Worm (Caenorhabditis elegans) whole organism, L4 larva: ENCODE results near the gene atgl-1.
A peak's percentile ranks its signal among the peaks of the same experiment; 100 is the strongest.

Experiments used
- D1046.2 ChIP-seq: fragments of 200-800 bp; sonication (Bioruptor generic); IDR thresholded peaks from 2 replicates; pipeline ENCODE4 v1.3.6; 2022; ENCODE audit warnings: missing genetic modification characterization, missing compliant biosample characterization
- F26F4.8 ChIP-seq: fragments of 200-800 bp; sonication (Bioruptor generic); conservative IDR thresholded peaks from 2 replicates; pipeline ENCODE4 v1.3.6; 2022; ENCODE audit warnings: missing genetic modification characterization, missing compliant biosample characterization
- Y105C5A.15 ChIP-seq: fragments of 200-800 bp; sonication (Bioruptor generic); IDR thresholded peaks from 2 replicates; pipeline ENCODE4 v1.3.6; 2022; ENCODE audit warnings: missing genetic modification characterization, missing compliant biosample characterization
- aha-1 ChIP-seq: fragments of 150-350 bp; peaks from one replicate; lab custom pipeline; 2014; ENCODE audit warnings: missing biosample characterization, missing genetic modification characterization
- ama-1 ChIP-seq: fragments of 150-350 bp; optimal IDR thresholded peaks from 2 replicates; lab custom pipeline; 2014; ENCODE audit warnings: inconsistent platforms, mixed read lengths
- arid-1 ChIP-seq: fragments of 200-800 bp; sonication (Bioruptor generic); conservative IDR thresholded peaks from 2 replicates; pipeline ENCODE4 v1.3.6; 2022; ENCODE audit warnings: missing genetic modification reagents, missing genetic modification characterization, missing compliant biosample characterization
- attf-4 ChIP-seq: sonication (generic microtip); optimal IDR thresholded peaks from 3 replicates; lab custom pipeline; 2017; ENCODE audit warnings: missing biosample characterization, missing genetic modification characterization
- ceh-20 ChIP-seq: fragments of 200-800 bp; sonication (Bioruptor generic); IDR thresholded peaks from 2 replicates; pipeline ENCODE4 v1.3.6; 2022; ENCODE audit warnings: missing genetic modification reagents, missing genetic modification characterization, missing compliant biosample characterization
- ceh-44 ChIP-seq: fragments of 200-800 bp; sonication (Bioruptor generic); IDR thresholded peaks from 2 replicates; pipeline ENCODE4 v1.3.6; 2022; ENCODE audit warnings: missing genetic modification reagents, missing genetic modification characterization, missing compliant biosample characterization
- ces-1 ChIP-seq: fragments of 150-350 bp; sonication (generic microtip); optimal IDR thresholded peaks from 4 replicates; lab custom pipeline; 2014; ENCODE audit warnings: missing biosample characterization, missing genetic modification reagents, missing genetic modification characterization
- cey-2 ChIP-seq: sonication (generic microtip); optimal IDR thresholded peaks from 3 replicates; lab custom pipeline; 2017; ENCODE audit warnings: missing genetic modification characterization, mild to moderate bottlenecking, missing compliant biosample characterization, antibody characterized with exemption, borderline replicate concordance; ENCODE audit not compliant: insufficient read depth
- daf-12 ChIP-seq: fragments of 150-350 bp; optimal IDR thresholded peaks from 2 replicates; lab custom pipeline; 2014; ENCODE audit warnings: missing biosample characterization, missing genetic modification reagents, missing genetic modification characterization
- daf-19 ChIP-seq: fragments of 200-800 bp; sonication (Bioruptor generic); conservative IDR thresholded peaks from 2 replicates; pipeline ENCODE4 v1.3.6; 2022; ENCODE audit warnings: missing genetic modification characterization, missing compliant biosample characterization
- dmd-6 ChIP-seq: fragments of 200-800 bp; sonication (Bioruptor generic); IDR thresholded peaks from 2 replicates; pipeline ENCODE4 v1.3.6; 2022; ENCODE audit warnings: missing genetic modification reagents, missing genetic modification characterization, missing compliant biosample characterization
- duxl-1 ChIP-seq: sonication (generic microtip); optimal IDR thresholded peaks from 2 replicates; lab custom pipeline; 2016; ENCODE audit warnings: mild to moderate bottlenecking, missing genetic modification characterization, moderate library complexity, missing compliant biosample characterization; ENCODE audit not compliant: poor library complexity
- dve-1 ChIP-seq: sonication (generic microtip); optimal IDR thresholded peaks from 2 replicates; lab custom pipeline; 2017; ENCODE audit warnings: antibody characterized with exemption, mild to moderate bottlenecking, missing genetic modification characterization, missing compliant biosample characterization; ENCODE audit not compliant: insufficient read depth
- fkh-10 ChIP-seq: fragments of 150-350 bp; optimal IDR thresholded peaks from 2 replicates; lab custom pipeline; 2014; ENCODE audit warnings: missing biosample characterization, missing genetic modification reagents, missing genetic modification characterization
- hif-1 ChIP-seq, 2 experiments: sonication (generic microtip); optimal IDR thresholded peaks; 2 replicates each; lab custom pipeline; 2016 to 2017; ENCODE audit warnings: missing compliant biosample characterization in 2 of 2, missing genetic modification characterization in 2 of 2, missing genetic modification reagents in 2 of 2, missing genotype in 2 of 2, mild to moderate bottlenecking in 1 of 2
- hlh-11 ChIP-seq: fragments of 200-800 bp; sonication (Bioruptor generic); optimal IDR thresholded peaks from 2 replicates; lab custom pipeline; 2018; ENCODE audit warnings: mild to moderate bottlenecking, missing genetic modification characterization, missing compliant biosample characterization
- lin-1 ChIP-seq: fragments of 200-800 bp; sonication (Bioruptor generic); IDR thresholded peaks from 2 replicates; pipeline ENCODE4 v1.3.6; 2022; ENCODE audit warnings: missing genetic modification reagents, missing genetic modification characterization, missing compliant biosample characterization
- lin-13 ChIP-seq: fragments of 150-350 bp; optimal IDR thresholded peaks from 2 replicates; lab custom pipeline; 2014; ENCODE audit warnings: missing biosample characterization, missing genetic modification reagents, missing genetic modification characterization
- madf-9 ChIP-seq: fragments of 200-800 bp; sonication (Bioruptor generic); conservative IDR thresholded peaks from 2 replicates; pipeline ENCODE4 v1.3.6; 2022; ENCODE audit warnings: missing genetic modification reagents, missing genetic modification characterization, missing compliant biosample characterization
- mdl-1 ChIP-seq, 2 experiments: fragments of 150-350 bp in 1 of 2; sonication (generic microtip) in 1 of 2; optimal IDR thresholded peaks; 2 replicates each; lab custom pipeline; 2014 to 2017; ENCODE audit warnings: missing biosample characterization in 2 of 2, missing genetic modification characterization in 2 of 2
- mep-1 ChIP-seq: fragments of 150-350 bp; sonication (generic microtip); optimal IDR thresholded peaks from 3 replicates; lab custom pipeline; 2014; ENCODE audit warnings: missing biosample characterization, missing genetic modification characterization
- mes-2 ChIP-seq: sonication (generic microtip); optimal IDR thresholded peaks from 2 replicates; lab custom pipeline; 2016; ENCODE audit warnings: missing genotype, mild to moderate bottlenecking, missing genetic modification characterization, missing compliant biosample characterization; ENCODE audit not compliant: poor library complexity, severe bottlenecking
- nhr-11 ChIP-seq: fragments of 150-350 bp; optimal IDR thresholded peaks from 2 replicates; lab custom pipeline; 2014; ENCODE audit warnings: missing biosample characterization, missing genetic modification characterization
- nhr-237 ChIP-seq: sonication (generic microtip); optimal IDR thresholded peaks from 2 replicates; lab custom pipeline; 2017; ENCODE audit warnings: missing biosample characterization, missing genetic modification characterization
- nhr-28 ChIP-seq: fragments of 150-350 bp; optimal IDR thresholded peaks from 2 replicates; lab custom pipeline; 2014; ENCODE audit warnings: missing biosample characterization, missing genetic modification characterization
- nhr-48 ChIP-seq: sonication (generic microtip); optimal IDR thresholded peaks from 2 replicates; lab custom pipeline; 2016; ENCODE audit warnings: mild to moderate bottlenecking, missing genetic modification characterization, missing compliant biosample characterization
- nhr-77 ChIP-seq: fragments of 150-350 bp; optimal IDR thresholded peaks from 2 replicates; lab custom pipeline; 2014; ENCODE audit warnings: missing biosample characterization, missing genetic modification characterization
- pha-4 ChIP-seq, 2 experiments: fragments of 150-350 bp in 1 of 2; fragments of 200-800 bp in 1 of 2; sonication (Bioruptor generic) in 1 of 2; IDR thresholded peaks in 1 of 2; optimal IDR thresholded peaks in 1 of 2; 2 replicates each; pipeline versions ENCODE4 v1.3.6 to Lab custom; 2014 to 2022; ENCODE audit warnings: missing genetic modification characterization in 2 of 2, missing genetic modification reagents in 2 of 2, missing biosample characterization in 1 of 2, missing compliant biosample characterization in 1 of 2
- pqm-1 ChIP-seq: sonication (generic microtip); optimal IDR thresholded peaks from 2 replicates; lab custom pipeline; 2017; ENCODE audit warnings: missing biosample characterization, missing genetic modification characterization
- rbr-2 ChIP-seq: sonication (generic microtip); optimal IDR thresholded peaks from 2 replicates; lab custom pipeline; 2016; ENCODE audit warnings: missing genotype, missing genetic modification characterization, missing compliant biosample characterization
- saeg-2 ChIP-seq: fragments of 200-800 bp; sonication (Bioruptor generic); IDR thresholded peaks from 2 replicates; pipeline ENCODE4 v1.3.6; 2022; ENCODE audit warnings: missing genetic modification reagents, missing genetic modification characterization, missing compliant biosample characterization
- skn-1 ChIP-seq: fragments of 150-350 bp; optimal IDR thresholded peaks from 2 replicates; lab custom pipeline; 2014; ENCODE audit warnings: missing biosample characterization, missing genetic modification characterization
- spr-1 ChIP-seq: sonication (generic microtip); optimal IDR thresholded peaks from 2 replicates; lab custom pipeline; 2016; ENCODE audit warnings: mild to moderate bottlenecking, missing genetic modification characterization, missing compliant biosample characterization
- tra-1 ChIP-seq: fragments of 200-800 bp; sonication (Bioruptor generic); IDR thresholded peaks from 2 replicates; pipeline ENCODE4 v1.3.6; 2022; ENCODE audit warnings: missing genetic modification reagents, missing genetic modification characterization, missing compliant biosample characterization
- unc-130 ChIP-seq: sonication (generic microtip); optimal IDR thresholded peaks from 2 replicates; lab custom pipeline; 2016; ENCODE audit warnings: missing genetic modification reagents, missing genetic modification characterization, missing compliant biosample characterization
- unc-62 ChIP-seq, 3 experiments: fragments of 150-350 bp in 1 of 3; sonication (generic microtip); optimal IDR thresholded peaks in 2 of 3; peaks in 1 of 3; 1 replicate in 1 of 3; 2 replicates in 2 of 3; lab custom pipeline; 2014 to 2017; ENCODE audit warnings: missing biosample characterization in 3 of 3, missing genetic modification characterization in 3 of 3, missing genetic modification reagents in 3 of 3, missing genotype in 1 of 3
- zfp-2 ChIP-seq: sonication (generic microtip); optimal IDR thresholded peaks from 2 replicates; lab custom pipeline; 2016; ENCODE audit warnings: mild to moderate bottlenecking, missing genetic modification characterization, missing compliant biosample characterization
- zip-11 ChIP-seq: fragments of 200-800 bp; sonication (Bioruptor generic); IDR thresholded peaks from 2 replicates; pipeline ENCODE4 v1.3.6; 2022; ENCODE audit warnings: missing genetic modification characterization, missing compliant biosample characterization
- zip-2 ChIP-seq: fragments of 150-350 bp; optimal IDR thresholded peaks from 2 replicates; lab custom pipeline; 2014; ENCODE audit warnings: missing biosample characterization, missing genetic modification characterization
- ztf-11 ChIP-seq: fragments of 150-350 bp; optimal IDR thresholded peaks from 2 replicates; lab custom pipeline; 2014; ENCODE audit warnings: missing biosample characterization, missing genetic modification characterization
- ztf-7 ChIP-seq: fragments of 150-350 bp; optimal IDR thresholded peaks from 2 replicates; lab custom pipeline; 2014; ENCODE audit warnings: missing biosample characterization, missing genetic modification characterization

Gene atgl-1

ce11 chrIII:6462610-6463009 lies 43.4 kb upstream of the atgl-1 start, which contains the start of gene T26A5.8 (continued):
- TF ChIP-seq ceh-44 (GFP tag; lab: Robert Waterston, UW) (no peak), nhr-237 (tag; lab: Kevin White, UChicago) (no peak), hif-1 (tag; optimal IDR thresholded peaks at IDR 0.05; lab: Kevin White, UChicago) (no peak)
- TF ChIP-seq, all 104 proteins: peak for 22

- TF ChIP-seq nhr-237 (tag; lab: Kevin White, UChicago) = no peak
- peak; percentile 49 for TF ChIP-seq aha-1 (tag; lab: Kevin White, UChicago)
- no peak for TF ChIP-seq ceh-44 (GFP tag; lab: Robert Waterston, UW)
- TF ChIP-seq Y105C5A.15 = 0 out of 2 replicates have a peak, but pooled peaks have one; percentile 18
- no peak for TF ChIP-seq ztf-11 (tag; lab: Kevin White, UChicago)
- no peak for TF ChIP-seq daf-12 (tag; lab: Kevin White, UChicago)
- TF ChIP-seq, all 104 proteins: peak for 2
Measured at ce11 chrIII:6459820-6460219, 40.6 kb upstream of the atgl-1 start, which contains the start of gene algn-1. Gene algn-1, plus strand, starts transcription at chrIII:6460120.

- TF ChIP-seq unc-62 (GFP tag; optimal IDR thresholded peaks at IDR 0.05 in 1 of 2; lab: Kevin White, UChicago) = no peak
- TF ChIP-seq unc-62 (tag; optimal IDR thresholded peaks at IDR 0.05; lab: Kevin White, UChicago) = no peak
- no peak for TF ChIP-seq daf-19
- TF ChIP-seq zip-11 (GFP tag; lab: Robert Waterston, UW) = no peak
Measured at ce11 chrIII:6454183-6454582, 34.9 kb upstream of the atgl-1 start, which contains the start of gene jhdm-1. Gene jhdm-1, plus strand, starts transcription at chrIII:6454483.

- TF ChIP-seq zfp-2 (no peak), F26F4.8 (no peak), D1046.2 (GFP tag; lab: Robert Waterston, UW) (no peak), arid-1 (GFP tag; lab: Robert Waterston, UW) (peak; percentile 76; the same call in 1 of the 2 replicates), nhr-77 (tag; lab: Kevin White, UChicago) (peak; percentile 72), mes-2 (peak; percentile 93), madf-9 (GFP tag; lab: Robert Waterston, UW) (0 out of 2 replicates have a peak, but pooled peaks have one; percentile 34), duxl-1 (peak; percentile 51), mdl-1 (tag; optimal IDR thresholded peaks at IDR 0.05; lab: Kevin White, UChicago) (peak in 1 of 2 experiments; percentile 66), hlh-11 (tag; lab: Kevin White, UChicago) (peak; percentile 82), skn-1 (tag; lab: Kevin White, UChicago) (no peak), ceh-20 (peak; percentile 74), zip-2 (tag; lab: Kevin White, UChicago) (peak; percentile 39), nhr-48 (tag; lab: Kevin White, UChicago) (peak; percentile 34), saeg-2 (GFP tag; lab: Robert Waterston, UW) (no peak), ama-1 (lab: Kevin White, UChicago) (peak; percentile 38), ces-1 (GFP tag; lab: Kevin White, UChicago) (no peak), nhr-28 (tag; lab: Kevin White, UChicago) (peak; percentile 80), dmd-6 (GFP tag; lab: Robert Waterston, UW) (peak; percentile 65), dve-1 (tag; lab: Kevin White, UChicago) (peak; percentile 91), pha-4 (GFP tag; IDR thresholded peaks at IDR 0.05; lab: Robert Waterston, UW) (peak; percentile 52; the same call in 1 of the 2 replicates), pha-4 (tag; optimal IDR thresholded peaks at IDR 0.05; lab: Kevin White, UChicago) (no peak), lin-1 (GFP tag; lab: Robert Waterston, UW) (peak; percentile 66), nhr-11 (tag; lab: Kevin White, UChicago) (peak; percentile 82), pqm-1 (tag; lab: Kevin White, UChicago) (peak; percentile 27), spr-1 (tag; lab: Kevin White, UChicago) (peak; percentile 80), tra-1 (GFP tag; lab: Robert Waterston, UW) (peak; percentile 43; the same call in 1 of the 2 replicates), ztf-7 (tag; lab: Kevin White, UChicago) (no peak), lin-13 (GFP tag; lab: Kevin White, UChicago) (peak; percentile 73), rbr-2 (tag; lab: Kevin White, UChicago) (peak; percentile 87), attf-4 (no peak), fkh-10 (GFP tag; lab: Kevin White, UChicago) (peak; percentile 7), unc-130 (GFP tag; lab: Kevin White, UChicago) (peak; percentile 48), cey-2 (no peak), mep-1 (tag; lab: Kevin White, UChicago) (peak; percentile 95)
Measured at ce11 chrIII:6453665-6454064, 34.4 kb upstream of the atgl-1 start.
